Fruit fly (Drosophila melanogaster): Measurements from ENCODE around the gene CycH.

The CycH gene

dm6 chr3L:21859299-21860052, 37.7 kb downstream of the CycH start (continued):
- no peak for TF ChIP-seq CG32767 (GFP tag; IDR thresholded peaks at IDR 0.05)
- no peak for TF ChIP-seq tx (GFP tag; optimal IDR thresholded peaks at IDR 0.05)
- TF ChIP-seq CG10959 (GFP tag; IDR thresholded peaks at IDR 0.05), result no peak
- TF ChIP-seq dysf (GFP tag; IDR thresholded peaks at IDR 0.05), result peak; percentile 48; the same call in 1 of the 3 replicates
- TF ChIP-seq CG3847 (GFP tag; IDR thresholded peaks at IDR 0.05), result no peak
- no peak for TF ChIP-seq Bdp1 (GFP tag; optimal IDR thresholded peaks at IDR 0.05)
- TF ChIP-seq CG6813 (GFP tag; optimal IDR thresholded peaks at IDR 0.05), result peak; percentile 36
- no peak for TF ChIP-seq CG33213 (GFP tag; optimal IDR thresholded peaks at IDR 0.05)
- TF ChIP-seq CG30431 (GFP tag; optimal IDR thresholded peaks at IDR 0.05), result no peak
- TF ChIP-seq Adf1 (GFP tag; IDR thresholded peaks at IDR 0.05), result no peak
- no peak for TF ChIP-seq CG8281 (tag; optimal IDR thresholded peaks at IDR 0.05)
- TF ChIP-seq D19A (tag; optimal IDR thresholded peaks at IDR 0.05), result peak; percentile 70
- TF ChIP-seq CG15696 (tag; optimal IDR thresholded peaks at IDR 0.05), result no peak
- TF ChIP-seq Hand (GFP tag; optimal IDR thresholded peaks at IDR 0.05), result peak; percentile 22
- TF ChIP-seq CG42726 (GFP tag; IDR thresholded peaks at IDR 0.05; ENCODE audit: partially characterized antibody), result no peak
- TF ChIP-seq CG13775 (GFP tag; optimal IDR thresholded peaks at IDR 0.05), result peak; percentile 13
- TF ChIP-seq HLH4C (GFP tag; IDR thresholded peaks at IDR 0.05; ENCODE audit: partially characterized antibody), result no peak
- peak; percentile 3 for TF ChIP-seq tin (GFP tag; optimal IDR thresholded peaks at IDR 0.05)
- no peak for TF ChIP-seq btn (GFP tag; optimal IDR thresholded peaks at IDR 0.05)
- no peak; the same call in 1 of the 2 replicates for TF ChIP-seq CG31441 (GFP tag; IDR thresholded peaks at IDR 0.05)
- no peak for TF ChIP-seq CkIIα-i1 (GFP tag; IDR thresholded peaks at IDR 0.05)
- no peak for TF ChIP-seq CG2202 (tag; optimal IDR thresholded peaks at IDR 0.05)
- TF ChIP-seq CG4707 (GFP tag; optimal IDR thresholded peaks at IDR 0.05), result no peak
- no peak for TF ChIP-seq gfzf (GFP tag; optimal IDR thresholded peaks at IDR 0.05)
- no peak for TF ChIP-seq CG2129 (GFP tag; IDR thresholded peaks at IDR 0.05; ENCODE audit: partially characterized antibody)
- TF ChIP-seq grau (tag; optimal IDR thresholded peaks at IDR 0.05), result peak; percentile 67
- no peak for TF ChIP-seq Eip74EF (GFP tag; optimal IDR thresholded peaks at IDR 0.05)
- peak; percentile 3 for TF ChIP-seq zf30C (GFP tag; optimal IDR thresholded peaks at IDR 0.05)
- TF ChIP-seq unc-4 (GFP tag; IDR thresholded peaks at IDR 0.05; ENCODE audit: partially characterized antibody), result no peak
- TF ChIP-seq kah (GFP tag; optimal IDR thresholded peaks at IDR 0.05), result no peak
- no peak for TF ChIP-seq sna (GFP tag; IDR thresholded peaks at IDR 0.05; ENCODE audit: partially characterized antibody)
- TF ChIP-seq luna (GFP tag; optimal IDR thresholded peaks at IDR 0.05), result no peak
- TF ChIP-seq CG9437 (GFP tag; optimal IDR thresholded peaks at IDR 0.05), result peak; percentile 38
- no peak for TF ChIP-seq so (GFP tag; IDR thresholded peaks at IDR 0.05)
- TF ChIP-seq CG10147 (GFP tag; optimal IDR thresholded peaks at IDR 0.05), result peak; percentile 57
- no peak for TF ChIP-seq CG14965 (GFP tag; optimal IDR thresholded peaks at IDR 0.05; ENCODE audit: borderline replicate concordance)
- no peak for TF ChIP-seq CG10462 (GFP tag; optimal IDR thresholded peaks at IDR 0.05)
- peak; percentile 47 for TF ChIP-seq Hr3 (GFP tag; optimal IDR thresholded peaks at IDR 0.05)
- TF ChIP-seq Awh (GFP tag; IDR thresholded peaks at IDR 0.05), result no peak
- no peak for TF ChIP-seq ssp (GFP tag; IDR thresholded peaks at IDR 0.05)
- TF ChIP-seq Ada2b (GFP tag; IDR thresholded peaks at IDR 0.05), result no peak
- TF ChIP-seq CG34376 (GFP tag; optimal IDR thresholded peaks at IDR 0.05), result no peak
- TF ChIP-seq dimm (GFP tag; IDR thresholded peaks at IDR 0.05), result no peak
- no peak for TF ChIP-seq CG9797 (GFP tag; optimal IDR thresholded peaks at IDR 0.05)
- peak; percentile 82 for TF ChIP-seq CG18599 (GFP tag; optimal IDR thresholded peaks at IDR 0.05)
- peak; percentile 12 for TF ChIP-seq CG12104 (GFP tag; optimal IDR thresholded peaks at IDR 0.05)
- TF ChIP-seq Gug (GFP tag; IDR thresholded peaks at IDR 0.05), result no peak
- no peak for TF ChIP-seq pho (GFP tag; optimal IDR thresholded peaks at IDR 0.05)
- TF ChIP-seq CG3281 (GFP tag; optimal IDR thresholded peaks at IDR 0.05), result peak; percentile 66

Measured in whole organism, embryonic.